Worm (Caenorhabditis elegans): ENCODE data around the gene Y79H2A.2.

Gene Y79H2A.2

ce11 chrIII:11989823-11990222 is 40.7 kb downstream of the Y79H2A.2 start, which contains the start of gene wah-1 (continued):
- TF ChIP-seq pax-3 (tag; optimal IDR thresholded peaks at IDR 0.05) (no peak), nhr-237 (tag; optimal IDR thresholded peaks at IDR 0.05) (no peak), fos-1 (tag; optimal IDR thresholded peaks at IDR 0.05) (no peak), C34B4.2 (tag; optimal IDR thresholded peaks at IDR 0.05) (no peak), unc-98 (GFP tag; IDR thresholded peaks at IDR 0.05) (no peak), tlp-1 (tag; optimal IDR thresholded peaks at IDR 0.05) (no peak), egl-27 (tag; optimal IDR thresholded peaks at IDR 0.05) (no peak), pqm-1 (tag; optimal IDR thresholded peaks at IDR 0.05) (no peak), C04F5.9 (tag; optimal IDR thresholded peaks at IDR 0.05) (no peak), elt-3 (tag; optimal IDR thresholded peaks at IDR 0.05) (peak in 1 of 6 experiments; percentile 77), fkh-10 (GFP tag; optimal IDR thresholded peaks at IDR 0.05) (no peak), elt-2 (tag; optimal IDR thresholded peaks at IDR 0.05) (no peak), swsn-7 (tag; optimal IDR thresholded peaks at IDR 0.05) (peak; percentile 2), nhr-71 (tag; optimal IDR thresholded peaks at IDR 0.05) (peak; percentile 41), unc-130 (tag; optimal IDR thresholded peaks at IDR 0.05) (no peak), nhr-28 (tag; optimal IDR thresholded peaks at IDR 0.05) (no peak), blmp-1 (tag; optimal IDR thresholded peaks at IDR 0.05) (peak; percentile 66), nhr-11 (tag; optimal IDR thresholded peaks at IDR 0.05) (no peak), Y116A8C.19 (tag; optimal IDR thresholded peaks at IDR 0.05; ENCODE audit: borderline replicate concordance) (no peak), lin-15B (tag; optimal IDR thresholded peaks at IDR 0.05) (no peak), lin-14 (GFP tag; optimal IDR thresholded peaks at IDR 0.05) (no peak), lir-3 (tag; optimal IDR thresholded peaks at IDR 0.05; ENCODE audit: poor library complexity) (no peak), snu-23 (GFP tag; optimal IDR thresholded peaks at IDR 0.05) (peak; percentile 58), nhr-77 (tag; optimal IDR thresholded peaks at IDR 0.05) (no peak), nhr-76 (tag; optimal IDR thresholded peaks at IDR 0.05) (no peak), mep-1 (tag; optimal IDR thresholded peaks at IDR 0.05) (peak; percentile 51), ets-5 (GFP tag; IDR thresholded peaks at IDR 0.05) (no peak), nhr-20 (tag; optimal IDR thresholded peaks at IDR 0.05) (peak; percentile 54), nhr-90 (tag; optimal IDR thresholded peaks at IDR 0.05; ENCODE audit: poor library complexity) (peak; percentile 18), lin-39 (tag; optimal IDR thresholded peaks at IDR 0.05) (no peak), rnt-1 (tag; optimal IDR thresholded peaks at IDR 0.05) (no peak), sup-37 (GFP tag; optimal IDR thresholded peaks at IDR 0.05) (no peak), unc-86 (tag; optimal IDR thresholded peaks at IDR 0.05) (no peak), ztf-11 (tag; optimal IDR thresholded peaks at IDR 0.05) (no peak), tbx-2 (tag; optimal IDR thresholded peaks at IDR 0.05) (peak; percentile 29), pag-3 (tag; optimal IDR thresholded peaks at IDR 0.05; ENCODE audit: borderline replicate concordance, insufficient read depth) (no peak), efl-3 (GFP tag; optimal IDR thresholded peaks at IDR 0.05) (no peak), irx-1 (tag; optimal IDR thresholded peaks at IDR 0.05) (no peak), mef-2 (tag; optimal IDR thresholded peaks at IDR 0.05) (no peak), snpc-4 (tag; optimal IDR thresholded peaks at IDR 0.05) (no peak), sox-4 (tag; optimal IDR thresholded peaks at IDR 0.05) (no peak), grh-1 (GFP tag; IDR thresholded peaks at IDR 0.05) (no peak), fkh-4 (tag; optimal IDR thresholded peaks at IDR 0.05; ENCODE audit: borderline replicate concordance) (no peak), ceh-90 (tag; optimal IDR thresholded peaks at IDR 0.05) (no peak), lin-35 (GFP tag; optimal IDR thresholded peaks at IDR 0.05) (peak in 1 of 2 experiments; percentile 71), ceh-82 (tag; optimal IDR thresholded peaks at IDR 0.05) (no peak), ceh-8 (GFP tag; optimal IDR thresholded peaks at IDR 0.05) (no peak), dpl-1 (GFP tag; optimal IDR thresholded peaks at IDR 0.05) (peak; percentile 2 to 40 (median 29)), hlh-4 (tag; optimal IDR thresholded peaks at IDR 0.05) (no peak), zip-4 (GFP tag; optimal IDR thresholded peaks at IDR 0.05) (no peak), sptf-1 (tag; optimal IDR thresholded peaks at IDR 0.05) (no peak), nhr-85 (tag) (peak; percentile 72), nhr-47 (tag; optimal IDR thresholded peaks at IDR 0.05) (peak; percentile 14)
